Worm (Caenorhabditis elegans): Measurements from ENCODE around the gene pbs-1.

DNA sequence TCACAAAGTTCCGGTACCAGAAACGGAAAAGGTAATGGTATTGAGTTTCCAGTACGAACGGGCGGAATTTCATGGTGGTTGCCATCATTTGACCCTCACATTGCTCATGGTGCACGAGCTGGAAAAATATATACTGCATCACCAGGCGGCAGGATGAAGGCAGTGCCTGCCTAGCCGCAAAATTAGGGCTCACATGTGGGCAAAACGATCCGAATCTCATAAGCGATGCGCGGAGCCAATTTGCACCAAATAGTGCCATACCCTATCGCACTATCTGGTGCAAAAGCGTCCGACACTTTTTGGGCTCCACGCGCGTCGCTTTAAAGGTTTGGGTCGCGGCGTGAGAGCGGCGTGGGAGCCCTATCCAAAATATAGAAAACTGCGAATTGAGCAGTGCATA, 30.3 kb downstream of the pbs-1 start:
- TF ChIP-seq tab-1 (GFP tag; IDR thresholded peaks at IDR 0.05) (no peak), med-1 (GFP tag; optimal IDR thresholded peaks at IDR 0.05; ENCODE audit: insufficient read depth) (no peak), cog-1 (tag; optimal IDR thresholded peaks at IDR 0.05) (no peak), ztf-29 (GFP tag; IDR thresholded peaks at IDR 0.05) (no peak)

Data from whole organism, midembryonic.